Fruit fly (Drosophila melanogaster) whole organism, wandering third instar larva: ENCODE data around the gene beat-Ib.

Experiments used
- Abd-B ChIP-seq: fragments of >200 bp; optimal IDR thresholded peaks from 2 replicates; lab custom pipeline; 2017; ENCODE audit warnings: missing biosample characterization, missing genetic modification characterization
- CG32264 ChIP-seq: fragments of 200-800 bp; sonication (Bioruptor generic); optimal IDR thresholded peaks from 2 replicates; lab custom pipeline; 2016; ENCODE audit warnings: missing biosample characterization, missing genetic modification characterization
- CG9705 ChIP-seq: fragments of 200-800 bp; sonication (Bioruptor generic); optimal IDR thresholded peaks from 2 replicates; lab custom pipeline; 2018; ENCODE audit warnings: missing biosample characterization, mild to moderate bottlenecking, missing genetic modification characterization
- CrebA ChIP-seq: fragments of 200-800 bp; sonication (Bioruptor generic); optimal IDR thresholded peaks from 2 replicates; lab custom pipeline; 2016; ENCODE audit warnings: missing biosample characterization, mild to moderate bottlenecking, missing genetic modification characterization, borderline replicate concordance
- Dfd ChIP-seq: fragments of >200 bp; optimal IDR thresholded peaks from 2 replicates; lab custom pipeline; 2017; ENCODE audit warnings: missing biosample characterization, missing genetic modification characterization
- Dif ChIP-seq: fragments of 200-275, 200-300 bp; sonication (Bioruptor generic); optimal IDR thresholded peaks from 2 replicates; lab custom pipeline; 2018; ENCODE audit warnings: missing biosample characterization, missing genetic modification characterization; ENCODE audit not compliant: partially characterized antibody
- GATAd ChIP-seq: sonication (Bioruptor generic); optimal IDR thresholded peaks from 2 replicates; lab custom pipeline; 2016; ENCODE audit warnings: missing biosample characterization, missing genetic modification characterization
- HLH106 ChIP-seq: fragments of 200-800 bp; optimal IDR thresholded peaks from 3 replicates; lab custom pipeline; 2019; ENCODE audit warnings: missing biosample characterization, mild to moderate bottlenecking, missing genetic modification characterization, moderate library complexity
- Hnf4 ChIP-seq: fragments of 200-800 bp; sonication (Bioruptor generic); optimal IDR thresholded peaks from 2 replicates; lab custom pipeline; 2016; ENCODE audit warnings: missing biosample characterization, mild to moderate bottlenecking, missing genetic modification characterization
- Hr78 ChIP-seq: fragments of >200 bp; optimal IDR thresholded peaks from 2 replicates; lab custom pipeline; 2017; ENCODE audit warnings: missing biosample characterization, missing genetic modification characterization
- Hr83 ChIP-seq: fragments of 200-300 bp; sonication (Bioruptor generic); optimal IDR thresholded peaks from 2 replicates; lab custom pipeline; 2016; ENCODE audit warnings: missing biosample characterization, mild to moderate bottlenecking, missing genetic modification characterization, moderate library complexity; ENCODE audit not compliant: poor library complexity, severe bottlenecking
- Jra ChIP-seq: sonication (Bioruptor generic); optimal IDR thresholded peaks from 2 replicates; lab custom pipeline; 2016; ENCODE audit warnings: missing biosample characterization, missing genetic modification characterization
- Mio ChIP-seq: sonication (Bioruptor generic); optimal IDR thresholded peaks from 2 replicates; lab custom pipeline; 2016; ENCODE audit warnings: missing biosample characterization, missing genetic modification characterization
- Myc ChIP-seq: fragments of >200 bp; optimal IDR thresholded peaks from 2 replicates; lab custom pipeline; 2017
- N ChIP-seq: fragments of >200 bp; optimal IDR thresholded peaks from 2 replicates; lab custom pipeline; 2018; ENCODE audit warnings: missing biosample characterization, missing external identifiers, missing genetic modification characterization
- OdsH ChIP-seq: fragments of 200-800 bp; sonication (Bioruptor generic); optimal IDR thresholded peaks from 2 replicates; lab custom pipeline; 2016; ENCODE audit warnings: missing biosample characterization, mild to moderate bottlenecking, missing genetic modification characterization
- Rel ChIP-seq, 2 experiments: fragments of 200-800 bp; sonication (Bioruptor generic) in 1 of 2; optimal IDR thresholded peaks; 2 replicates in 1 of 2; 3 replicates in 1 of 2; lab custom pipeline; 2016 to 2019; ENCODE audit warnings: mild to moderate bottlenecking in 2 of 2, missing biosample characterization in 2 of 2, missing genetic modification characterization in 2 of 2, moderate library complexity in 1 of 2
- Sp1 ChIP-seq: fragments of 200-800 bp; sonication (Bioruptor generic); optimal IDR thresholded peaks from 3 replicates; lab custom pipeline; 2019; ENCODE audit warnings: missing biosample characterization, mild to moderate bottlenecking, missing genetic modification characterization, moderate library complexity
- Vsx2 ChIP-seq: fragments of 200-300, 225-300 bp; sonication (Bioruptor generic); optimal IDR thresholded peaks from 2 replicates; lab custom pipeline; 2018; ENCODE audit warnings: missing biosample characterization, missing genetic modification characterization; ENCODE audit not compliant: partially characterized antibody
- br ChIP-seq: fragments of 200-800 bp; sonication (Bioruptor generic); optimal IDR thresholded peaks from 2 replicates; lab custom pipeline; 2016; ENCODE audit warnings: missing biosample characterization, missing genetic modification characterization
- brk ChIP-seq: fragments of 200-800 bp; sonication (Bioruptor generic); optimal IDR thresholded peaks from 2 replicates; lab custom pipeline; 2016; ENCODE audit warnings: missing biosample characterization, mild to moderate bottlenecking, missing genetic modification characterization
- dl ChIP-seq, 2 experiments: fragments of 175-275, 200-275 bp in 1 of 2; fragments of 200-275 bp in 1 of 2; sonication (Bioruptor generic); optimal IDR thresholded peaks; lab custom pipeline; 2018; ENCODE audit warnings: mild to moderate bottlenecking in 2 of 2, missing biosample characterization in 2 of 2, missing genetic modification characterization in 2 of 2, moderate library complexity in 2 of 2; ENCODE audit not compliant: partially characterized antibody in 2 of 2, insufficient read depth in 1 of 2
- dmrt93B ChIP-seq: fragments of 200-800 bp; sonication (Bioruptor generic); optimal IDR thresholded peaks from 2 replicates; lab custom pipeline; 2018; ENCODE audit warnings: missing biosample characterization, mild to moderate bottlenecking, missing genetic modification characterization
- dsf ChIP-seq: sonication (Bioruptor generic); optimal IDR thresholded peaks from 2 replicates; lab custom pipeline; 2016; ENCODE audit warnings: missing biosample characterization, missing genetic modification characterization, borderline replicate concordance
- ey ChIP-seq: fragments of 200-800 bp; sonication (Bioruptor generic); optimal IDR thresholded peaks from 2 replicates; lab custom pipeline; 2016; ENCODE audit warnings: missing biosample characterization, missing genetic modification characterization
- foxo ChIP-seq, 2 experiments: fragments of 200-800 bp; sonication (Bioruptor generic); optimal IDR thresholded peaks; 2 replicates in 1 of 2; 3 replicates in 1 of 2; lab custom pipeline; 2016 to 2017; ENCODE audit warnings: missing biosample characterization in 2 of 2, missing genetic modification characterization in 2 of 2
- fru ChIP-seq: fragments of 200-800 bp; sonication (Bioruptor generic); optimal IDR thresholded peaks from 3 replicates; lab custom pipeline; 2016; ENCODE audit warnings: missing biosample characterization, mild to moderate bottlenecking, missing genetic modification characterization
- h ChIP-seq: fragments of 200-800 bp; sonication (Bioruptor generic); optimal IDR thresholded peaks from 3 replicates; lab custom pipeline; 2016; ENCODE audit warnings: missing biosample characterization, mild to moderate bottlenecking, missing genetic modification characterization
- jim ChIP-seq: fragments of 175-275, 200-325 bp; sonication (Bioruptor generic); optimal IDR thresholded peaks from 2 replicates; lab custom pipeline; 2016; ENCODE audit warnings: missing biosample characterization, mild to moderate bottlenecking, missing genetic modification characterization
- lola ChIP-seq: fragments of >200 bp; optimal IDR thresholded peaks from 2 replicates; lab custom pipeline; 2017; ENCODE audit warnings: missing biosample characterization, missing genetic modification characterization
- pan ChIP-seq: fragments of >200 bp; optimal IDR thresholded peaks from 2 replicates; lab custom pipeline; 2017
- psq ChIP-seq: fragments of 200-800 bp; sonication (Bioruptor generic); optimal IDR thresholded peaks from 3 replicates; lab custom pipeline; 2017; ENCODE audit warnings: missing biosample characterization, mild to moderate bottlenecking, missing genetic modification characterization, moderate library complexity
- rgr ChIP-seq: fragments of 200-800 bp; sonication (Bioruptor generic); optimal IDR thresholded peaks from 3 replicates; lab custom pipeline; 2016; ENCODE audit warnings: missing biosample characterization, mild to moderate bottlenecking, missing genetic modification characterization
- sage ChIP-seq: fragments of 200-800 bp; sonication (Bioruptor generic); optimal IDR thresholded peaks from 2 replicates; lab custom pipeline; 2016; ENCODE audit warnings: missing biosample characterization, mild to moderate bottlenecking, missing genetic modification characterization
- sv ChIP-seq: fragments of 200-800 bp; sonication (Bioruptor generic); optimal IDR thresholded peaks from 3 replicates; lab custom pipeline; 2016; ENCODE audit warnings: missing biosample characterization, missing genetic modification characterization
- tai ChIP-seq: sonication (Bioruptor generic); optimal IDR thresholded peaks from 2 replicates; lab custom pipeline; 2016; ENCODE audit warnings: missing biosample characterization, missing genetic modification characterization
- usp ChIP-seq: fragments of >200 bp; optimal IDR thresholded peaks from 2 replicates; lab custom pipeline; 2017; ENCODE audit warnings: missing biosample characterization, missing genetic modification characterization
- woc ChIP-seq: sonication (Bioruptor generic); optimal IDR thresholded peaks from 2 replicates; lab custom pipeline; 2016; ENCODE audit warnings: missing biosample characterization, mild to moderate bottlenecking, missing genetic modification characterization

Gene beat-Ib

DNA sequence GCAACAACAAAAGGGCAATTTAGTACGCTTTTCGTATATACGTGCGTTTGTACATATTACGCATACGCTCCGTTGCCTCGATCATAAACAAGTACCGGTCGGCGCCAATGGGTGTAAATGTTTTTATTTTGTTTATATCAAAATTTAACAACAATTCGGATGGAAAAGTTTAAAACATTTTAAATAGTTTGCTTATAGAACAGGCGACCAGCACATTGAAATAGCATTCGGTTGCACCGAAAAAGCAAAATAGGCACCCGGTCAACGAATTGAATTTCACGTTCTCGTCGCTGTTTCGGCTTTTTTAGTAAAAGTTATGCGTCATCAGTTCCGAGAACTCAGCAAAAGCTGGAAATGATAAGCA lies 48.6 kb downstream of the beat-Ib start:
- TF ChIP-seq rgr (no peak), woc (GFP tag; lab: Kevin White, UChicago) (no peak), foxo (GFP tag; optimal IDR thresholded peaks at IDR 0.05; lab: Kevin White, UChicago) (no peak), pan (lab: Kevin White, UChicago) (no peak), br (peak; percentile 52), h (peak; percentile 9), CrebA (GFP tag; lab: Kevin White, UChicago) (peak; percentile 58), Rel (GFP tag; optimal IDR thresholded peaks at IDR 0.05; lab: Kevin White, UChicago) (peak; percentile 73), Rel (tag; optimal IDR thresholded peaks at IDR 0.05; lab: Kevin White, UChicago) (no peak), sage (no peak), Jra (GFP tag; lab: Kevin White, UChicago) (peak; percentile 77), Hr83 (no peak)
- TF ChIP-seq, all 38 proteins: peak for 5

DNA sequence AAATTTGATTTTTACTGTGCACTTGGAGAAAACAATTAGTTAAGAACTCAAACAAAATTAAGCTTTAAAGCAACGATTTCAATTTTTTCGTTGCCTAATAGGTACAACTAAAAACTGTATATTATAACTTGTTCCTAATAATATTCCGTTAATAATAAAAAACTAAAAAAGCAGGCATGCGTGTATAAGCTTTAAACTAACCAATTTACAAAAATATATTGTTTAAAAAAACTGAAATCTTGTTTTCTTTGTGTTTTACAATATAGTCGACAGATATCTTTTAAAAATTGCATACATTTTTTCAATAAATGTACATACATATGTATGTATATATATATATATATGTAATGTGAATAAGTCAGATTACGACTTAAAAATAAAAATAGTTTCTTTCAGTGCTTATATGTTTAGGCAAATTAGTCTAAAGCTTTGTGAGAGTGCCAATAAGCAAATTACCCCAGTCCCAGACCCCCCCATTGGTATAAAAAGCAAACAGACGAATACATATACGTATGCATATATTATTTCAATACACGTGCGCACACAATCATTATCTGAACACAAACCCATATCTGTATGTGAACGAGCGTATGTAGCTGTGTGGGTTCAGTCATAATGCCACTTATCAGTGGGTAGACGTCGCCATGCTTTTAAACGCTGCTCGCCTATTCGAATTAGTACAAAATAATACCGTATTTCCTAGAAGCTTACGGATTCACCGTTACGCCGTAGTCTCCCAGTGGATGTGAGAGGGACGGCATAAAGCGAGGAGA lies 49.1 kb downstream of the beat-Ib start:
- TF ChIP-seq CG32264 (no peak), CrebA (GFP tag; lab: Kevin White, UChicago) (no peak), brk (GFP tag; lab: Kevin White, UChicago) (no peak), h (peak; percentile 72), Dfd (GFP tag; lab: Kevin White, UChicago) (no peak), ey (no peak), sage (no peak), br (no peak), sv (no peak), Dif (GFP tag; lab: Kevin White, UChicago) (peak; percentile 15), Vsx2 (GFP tag; lab: Kevin White, UChicago) (no peak), Mio (GFP tag; lab: Kevin White, UChicago) (no peak), GATAd (GFP tag; lab: Kevin White, UChicago) (no peak), HLH106 (tag; lab: Kevin White, UChicago) (peak; percentile 65), Hr83 (peak; percentile 87), fru (GFP tag; lab: Kevin White, UChicago) (no peak), Hnf4 (GFP tag; lab: Kevin White, UChicago) (peak; percentile 51), Abd-B (GFP tag; lab: Kevin White, UChicago) (no peak), pan (lab: Kevin White, UChicago) (no peak), dsf (GFP tag; lab: Kevin White, UChicago) (no peak), OdsH (no peak), N (GFP tag; lab: Kevin White, UChicago) (no peak), psq (GFP tag; lab: Kevin White, UChicago) (peak; percentile 56), lola (GFP tag; lab: Kevin White, UChicago) (no peak), Rel (GFP tag; optimal IDR thresholded peaks at IDR 0.05; lab: Kevin White, UChicago) (no peak), Rel (tag; optimal IDR thresholded peaks at IDR 0.05; lab: Kevin White, UChicago) (peak; percentile 80), woc (GFP tag; lab: Kevin White, UChicago) (no peak), foxo (GFP tag; optimal IDR thresholded peaks at IDR 0.05; lab: Kevin White, UChicago) (peak in 1 of 2 experiments; percentile 40), rgr (peak; percentile 1), usp (GFP tag; lab: Kevin White, UChicago) (no peak), jim (GFP tag; lab: Kevin White, UChicago) (no peak), Myc (lab: Kevin White, UChicago) (no peak), Sp1 (GFP tag; lab: Kevin White, UChicago) (peak; percentile 65), CG9705 (GFP tag; lab: Kevin White, UChicago) (peak; percentile 1), dl (GFP tag; optimal IDR thresholded peaks at IDR 0.05; lab: Kevin White, UChicago; ENCODE audit: insufficient read depth in 1 of 2, partially characterized antibody in 2 of 2) (peak; percentile 35 to 46), Jra (GFP tag; lab: Kevin White, UChicago) (no peak), dmrt93B (GFP tag; lab: Kevin White, UChicago) (peak; percentile 47), Hr78 (no peak), tai (peak; percentile 56)
